Fruit fly (Drosophila melanogaster) whole organism, larva: ENCODE data around the gene CG31778.
A peak's percentile ranks its signal among the peaks of the same experiment; 100 is the strongest.

Experiments
- noc ChIP-seq: fragments of 200-800 bp; sonication (Bioruptor generic); optimal IDR thresholded peaks from 3 replicates; lab custom pipeline; 2019; ENCODE audit warnings: missing biosample characterization, mild to moderate bottlenecking, missing genetic modification characterization, moderate library complexity

CG31778 gene

DNA sequence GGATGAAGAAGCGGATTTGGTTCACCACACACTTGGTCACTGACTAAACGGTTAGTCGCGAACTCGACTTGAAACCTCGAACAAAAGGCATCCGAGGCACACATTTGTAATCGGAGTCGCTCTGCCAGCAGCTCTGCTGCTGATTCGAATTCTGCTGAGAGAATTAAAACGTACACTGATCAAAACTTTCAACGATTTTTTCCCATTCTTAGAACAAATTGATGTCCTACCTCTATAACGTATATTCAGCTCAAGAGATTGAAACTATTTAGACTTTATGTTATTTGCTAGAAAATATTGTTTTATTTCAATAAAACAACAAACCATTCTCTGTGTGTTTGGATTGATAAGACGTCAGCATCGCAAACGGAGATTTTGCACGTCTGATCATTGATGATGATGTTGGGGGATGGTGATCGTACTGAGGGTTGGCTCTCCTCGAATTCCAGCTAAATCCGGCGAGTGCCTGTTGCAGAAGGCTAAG, at the start of gene CG31778:
CG31778 (minus strand) TSS at position 51 of the 484 bp plus-strand sequence.
- TF ChIP-seq noc: peak; percentile 77

DNA sequence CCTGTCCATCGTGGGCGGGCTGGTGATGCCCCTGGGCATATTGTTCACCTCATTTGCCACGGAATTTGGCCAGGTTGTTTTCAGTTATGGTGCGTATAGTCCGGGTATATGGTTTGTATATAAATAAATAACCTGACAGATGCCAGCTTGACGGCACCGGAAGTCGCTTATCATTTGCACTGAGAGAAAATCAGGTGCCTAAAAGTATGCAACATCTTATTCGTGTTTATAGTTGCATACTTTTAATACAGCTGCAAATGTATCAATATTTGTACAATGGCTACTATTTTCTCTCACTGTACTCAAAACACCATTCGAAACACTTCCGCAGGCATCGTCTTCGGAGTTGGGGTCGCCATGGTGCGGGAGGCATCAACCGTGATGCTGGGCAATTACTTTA, 43.4 kb upstream of the CG31778 start:
- no peak for TF ChIP-seq noc

DNA sequence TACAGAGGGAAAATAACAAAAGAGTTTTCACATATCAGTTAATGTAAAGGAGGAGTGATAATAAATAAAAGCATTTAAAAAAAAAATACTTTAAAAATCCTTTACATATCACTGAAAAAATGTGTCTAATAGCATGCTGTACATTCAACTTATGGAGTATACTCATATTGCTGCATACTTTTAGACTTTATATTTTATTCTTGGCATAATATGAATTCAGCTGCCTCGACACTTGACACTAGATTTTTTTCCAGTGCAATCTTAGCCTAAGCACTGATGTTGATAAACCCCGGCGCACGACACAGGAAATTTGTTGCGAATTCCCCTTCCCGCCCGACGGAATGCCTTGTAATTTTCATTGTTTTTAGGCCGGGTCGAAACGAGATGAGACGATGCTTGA, 35.2 kb upstream of the CG31778 start:
- no peak for TF ChIP-seq noc

DNA sequence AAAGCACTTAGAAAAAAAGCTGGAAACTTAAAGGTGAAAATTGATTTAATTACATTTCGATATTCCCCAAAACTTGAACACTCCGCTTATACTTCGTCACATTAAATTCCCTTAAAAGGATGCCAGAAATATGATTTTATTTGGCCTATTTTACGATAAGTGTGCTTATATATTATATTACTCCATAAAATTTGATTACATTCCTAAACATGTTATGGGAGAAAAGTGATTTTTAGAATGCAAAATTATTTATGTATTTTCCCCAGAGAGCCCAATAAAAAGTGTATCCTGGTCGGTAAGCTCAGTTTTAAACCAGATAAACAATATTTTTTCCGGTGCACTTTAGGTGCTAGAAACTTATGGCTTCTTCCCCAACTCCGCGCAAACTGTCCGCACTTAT, 32.4 kb upstream of the CG31778 start:
- TF ChIP-seq noc: no peak

DNA sequence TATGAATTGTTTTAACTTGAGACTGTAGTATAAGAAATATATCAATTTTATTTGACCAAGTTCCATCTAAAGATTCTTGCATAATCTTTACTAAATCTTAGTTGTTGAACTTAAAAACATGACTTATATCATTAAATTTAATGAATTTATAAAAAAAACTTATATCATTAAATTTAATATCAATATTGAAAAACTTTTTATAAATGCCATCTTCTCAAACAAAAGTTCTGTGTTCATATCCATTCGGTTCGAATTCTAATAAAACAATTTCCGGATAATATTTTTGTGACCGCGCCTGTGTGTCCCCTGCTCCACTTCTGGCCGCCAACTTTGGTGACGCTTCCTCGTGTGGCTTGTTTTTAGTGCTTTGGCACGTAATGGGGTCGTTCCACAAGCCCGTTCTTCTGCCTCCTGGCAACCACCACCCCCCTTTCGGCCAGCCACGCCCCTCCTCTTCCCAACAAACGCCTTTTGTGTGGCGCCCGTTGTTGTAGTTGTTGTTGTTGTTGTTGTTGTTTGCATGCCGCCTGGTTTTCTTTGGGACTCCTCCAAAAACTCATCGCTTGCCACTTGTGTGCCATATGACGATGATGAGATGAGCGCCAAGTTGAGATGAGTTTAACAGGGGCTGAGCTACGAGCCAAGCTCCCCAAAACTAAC, 31.8 kb upstream of the CG31778 start:
- no peak for TF ChIP-seq noc

DNA sequence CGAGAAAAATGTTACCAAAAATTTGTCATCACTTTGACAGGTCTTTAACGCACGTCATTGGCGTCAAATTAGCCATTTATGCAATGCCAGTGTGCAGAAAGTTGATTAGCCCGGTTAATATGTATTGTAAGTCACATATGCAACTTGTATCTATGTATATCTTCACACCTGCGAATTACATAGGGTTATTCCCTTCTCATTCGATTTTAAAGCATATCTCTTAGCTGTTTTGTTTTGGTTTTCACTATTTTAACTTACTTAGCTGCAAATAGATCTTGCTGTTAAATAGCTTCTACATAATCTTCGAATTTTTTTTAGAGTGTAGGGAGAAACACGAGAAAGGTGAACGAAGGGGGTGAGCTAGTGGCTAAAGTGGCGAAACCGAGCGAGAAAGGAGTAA, 25.8 kb upstream of the CG31778 start:
- no peak for TF ChIP-seq noc

DNA sequence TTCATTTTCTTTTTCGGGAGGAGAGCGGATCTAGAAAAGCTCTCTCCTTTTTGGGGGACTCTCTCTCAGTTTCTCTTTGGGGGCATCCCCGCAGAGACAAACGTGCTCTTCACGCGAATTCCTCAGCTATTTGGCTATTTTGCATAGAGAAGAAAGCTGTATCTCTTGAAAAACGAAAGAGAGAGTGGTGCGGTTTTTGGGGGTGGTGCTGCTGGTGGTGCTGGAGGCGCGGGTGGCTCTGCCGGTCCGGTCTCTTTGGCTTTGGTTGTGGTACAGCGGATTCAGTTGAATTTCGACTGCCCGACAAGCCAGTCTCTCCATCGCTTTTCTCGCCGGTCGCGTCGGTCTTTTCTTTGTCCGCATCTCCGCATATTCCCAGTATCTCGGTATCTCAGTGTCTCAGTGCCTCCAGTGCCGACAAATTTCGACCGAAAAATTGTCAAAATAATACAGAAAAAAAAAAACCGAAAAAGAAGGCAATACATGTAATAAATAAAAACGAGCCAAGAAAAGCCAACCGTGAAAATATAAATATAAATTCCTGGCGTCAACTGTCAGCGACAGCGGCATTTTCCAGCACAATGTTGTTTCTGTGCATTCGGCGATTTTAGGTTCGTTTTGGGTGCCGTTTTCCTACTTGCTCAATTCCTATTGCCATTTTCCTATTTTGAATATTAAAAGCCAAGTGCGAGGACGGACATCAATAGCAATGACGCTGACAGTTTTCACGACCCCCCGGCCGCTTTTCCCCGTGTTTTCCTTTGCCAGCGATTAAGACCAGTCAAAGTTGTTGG, 25.1 kb upstream of the CG31778 start, which contains the start of gene CG10019:
CG10019 (plus strand) TSS at position 285 of the 794 bp plus-strand sequence.
- no peak for TF ChIP-seq noc

DNA sequence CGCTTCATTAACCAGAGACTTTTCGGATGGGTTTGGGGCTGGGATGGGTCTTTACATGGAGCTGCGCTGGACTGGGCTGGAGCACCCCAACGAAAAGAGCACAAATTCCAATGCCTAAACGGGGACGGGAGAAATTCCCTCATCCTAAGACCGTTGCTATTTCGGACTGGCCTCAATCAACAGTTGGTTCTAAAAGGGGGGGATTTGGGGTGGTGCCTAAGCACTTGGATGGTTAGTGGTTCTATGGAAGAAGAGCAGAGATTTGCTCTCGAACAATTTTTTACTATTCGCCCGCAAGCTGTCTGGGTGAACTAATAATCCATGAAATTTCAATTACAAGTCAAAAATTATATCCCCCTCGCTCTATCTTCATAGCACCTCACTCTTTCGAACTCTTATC, 24.3 kb upstream of the CG31778 start:
- no peak for TF ChIP-seq noc

DNA sequence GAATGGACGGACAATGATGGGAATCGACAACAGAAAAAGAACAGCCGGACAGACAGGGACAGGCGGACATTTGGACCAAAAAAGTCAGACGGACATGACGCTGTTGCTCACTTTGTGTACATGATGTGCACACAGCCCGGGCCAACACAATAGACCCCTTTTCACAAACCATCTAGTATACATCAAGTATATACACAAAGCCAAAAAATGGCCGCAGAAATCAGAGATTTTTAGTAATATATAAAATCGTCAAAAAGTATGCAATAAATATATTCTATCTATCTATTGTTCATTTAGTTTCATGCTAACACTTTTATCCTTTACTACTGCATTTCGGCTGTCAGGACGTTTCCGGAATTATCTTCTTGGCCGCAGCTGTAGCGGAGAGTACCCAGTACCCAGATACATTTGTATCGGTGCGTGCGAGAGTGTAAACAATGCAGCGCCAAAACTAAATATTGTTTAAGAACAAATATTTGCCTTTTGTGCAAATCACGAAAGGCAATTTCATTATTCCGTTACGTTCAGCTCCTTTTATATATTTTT, 14.2 kb upstream of the CG31778 start:
- no peak for TF ChIP-seq noc

DNA sequence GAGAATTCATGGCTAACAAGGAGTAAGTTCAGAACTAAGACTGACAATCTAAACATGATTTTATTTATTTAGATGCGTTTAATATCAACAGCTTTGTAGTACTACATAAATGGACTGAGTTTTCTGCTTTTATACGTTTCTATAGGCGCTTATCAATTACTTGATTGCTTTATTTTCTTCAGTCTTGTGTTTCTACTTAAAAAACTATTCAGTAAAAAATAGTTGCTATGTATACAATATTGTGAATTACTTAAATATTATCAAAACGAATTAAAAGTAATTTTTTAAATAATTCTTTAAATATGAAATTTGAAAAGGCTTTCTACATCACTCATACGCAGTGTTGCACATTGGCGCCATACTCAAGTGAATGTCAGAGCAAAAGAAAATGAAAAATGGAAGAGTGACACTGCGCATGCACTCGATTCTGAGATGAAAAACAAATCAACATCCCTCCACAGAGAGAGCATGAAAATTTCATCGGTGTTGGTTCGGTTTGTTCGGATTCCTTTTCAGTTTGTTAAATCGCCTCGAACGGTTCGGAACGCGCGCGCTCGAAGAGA, 12.5 kb upstream of the CG31778 start, which contains the start of the genes lectin-24A and Shaw:
lectin-24A (minus strand) TSS at position 101 of the 563 bp plus-strand sequence.
Shaw (plus strand) TSS at position 513 of the 563 bp plus-strand sequence.
- no peak for TF ChIP-seq noc

DNA sequence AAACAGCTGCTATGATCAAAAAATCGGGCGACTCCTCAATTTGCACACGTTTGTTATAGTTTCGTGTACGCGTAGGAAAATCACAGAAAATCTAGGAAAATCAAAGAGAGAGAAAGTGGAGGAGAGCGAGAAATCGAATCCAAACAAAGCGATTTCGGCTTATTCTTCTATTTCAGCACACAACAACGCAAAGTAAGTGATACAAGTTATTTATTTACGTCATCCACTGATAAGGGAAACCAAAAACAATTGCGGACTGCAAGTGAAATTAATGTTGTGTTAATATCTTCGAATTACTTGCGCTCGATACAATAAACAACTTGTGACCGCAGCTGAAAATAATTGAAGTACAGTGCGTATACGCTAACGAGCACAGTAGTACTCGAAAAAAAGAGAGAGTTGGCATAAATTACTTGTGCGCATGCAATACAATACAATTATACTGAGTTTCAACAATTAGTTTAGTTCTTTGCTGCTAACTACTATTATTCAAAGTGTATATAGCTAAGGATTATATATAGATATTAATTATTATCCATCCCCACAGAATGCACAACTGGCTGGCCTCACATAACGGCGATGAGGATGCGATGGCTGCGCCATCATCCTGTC, 8.4 kb upstream of the CG31778 start:
- TF ChIP-seq noc: no peak

DNA sequence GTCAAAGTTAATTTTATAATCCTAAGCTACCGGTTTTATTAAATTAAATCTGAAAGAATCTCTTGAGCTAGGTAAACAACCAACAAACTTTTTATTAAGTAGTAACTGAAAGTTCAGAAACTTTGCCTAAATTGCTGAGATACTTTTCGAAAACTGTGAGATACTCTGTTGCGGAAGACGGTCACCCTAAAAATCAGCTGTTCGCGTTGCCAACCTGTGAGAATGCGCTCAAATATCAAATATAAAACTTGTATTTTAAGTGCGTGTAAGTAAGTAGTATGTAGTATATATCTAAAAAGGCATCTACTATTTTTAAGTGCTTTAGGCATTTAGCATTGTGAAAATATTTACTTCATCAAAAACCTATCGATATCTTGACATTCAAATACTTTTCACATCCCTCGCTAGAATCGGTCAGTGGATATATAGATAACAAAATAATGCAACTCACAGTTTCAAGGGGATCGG, 7.7 kb upstream of the CG31778 start, which contains the start of the genes CG31955 and CG2818:
CG31955 (minus strand) TSS at position 157 of the 468 bp plus-strand sequence.
CG2818 (plus strand) TSS at position 412 of the 468 bp plus-strand sequence.
- TF ChIP-seq noc: no peak

DNA sequence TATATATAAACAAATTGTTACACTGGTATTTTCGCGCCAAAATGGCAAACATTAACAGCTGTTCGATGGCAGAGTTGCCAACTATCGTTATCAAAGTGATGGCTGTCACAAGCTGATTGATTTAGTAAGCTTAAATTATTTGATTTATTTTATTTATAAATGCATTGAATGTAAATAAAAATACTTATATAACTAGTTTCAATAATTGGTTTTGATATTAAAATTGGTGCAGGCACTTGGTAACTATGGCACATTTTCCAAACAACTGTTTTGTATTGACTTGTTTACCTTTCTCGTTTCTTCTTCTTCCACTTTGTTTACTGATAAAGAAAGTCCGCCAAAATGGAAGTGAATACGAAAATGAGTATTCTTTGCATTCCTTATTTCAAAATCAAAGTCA, 6.4 kb upstream of the CG31778 start, which contains the start of gene cutlet:
cutlet (minus strand) TSS at position 84 of the 400 bp plus-strand sequence.
- no peak for TF ChIP-seq noc

DNA sequence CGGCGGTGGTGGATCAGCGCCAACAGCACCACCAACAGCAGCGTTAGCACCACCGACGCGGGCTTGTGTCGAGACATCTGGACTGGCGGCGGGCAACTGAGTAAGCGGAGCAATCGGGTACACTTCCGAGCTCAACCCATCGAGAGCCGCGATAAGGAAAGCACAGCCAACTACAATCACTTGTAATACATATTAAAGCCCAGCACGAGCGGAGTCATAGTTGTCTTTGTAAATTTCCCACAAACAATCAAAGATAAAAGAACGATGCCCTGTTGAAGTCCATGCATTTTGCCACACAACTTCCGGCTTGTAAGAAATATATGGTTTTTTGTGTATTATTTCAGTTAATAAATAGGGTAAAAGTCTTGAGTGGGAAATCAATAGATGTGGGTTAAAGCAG, 1.7 kb upstream of the CG31778 start, which contains the start of gene CG31777:
CG31777 (minus strand) TSS at position 101 of the 400 bp plus-strand sequence.
- TF ChIP-seq noc: no peak

DNA sequence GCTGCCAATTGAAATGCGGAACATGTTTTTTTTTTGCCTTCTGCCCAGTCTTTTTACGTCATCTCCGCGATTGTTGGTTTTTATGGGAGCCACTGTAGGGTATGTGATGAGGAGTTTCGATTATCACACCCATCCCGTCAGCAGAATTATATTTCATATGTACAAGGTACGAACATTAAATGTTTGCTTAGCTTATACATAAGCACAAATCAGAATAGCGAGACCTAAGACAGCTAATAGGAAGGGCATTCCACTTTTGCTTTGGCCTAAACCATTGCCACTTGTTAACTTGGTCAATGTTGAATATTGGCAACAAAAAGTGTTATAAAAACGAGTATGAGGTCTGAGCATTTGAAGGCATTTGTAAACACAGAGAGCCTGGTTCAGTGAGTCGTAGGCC, 2.0 kb downstream of the CG31778 start, which contains the start of gene CG2816:
CG2816 (plus strand) TSS at position 400 of the 400 bp plus-strand sequence.
- peak; percentile 94 for TF ChIP-seq noc

DNA sequence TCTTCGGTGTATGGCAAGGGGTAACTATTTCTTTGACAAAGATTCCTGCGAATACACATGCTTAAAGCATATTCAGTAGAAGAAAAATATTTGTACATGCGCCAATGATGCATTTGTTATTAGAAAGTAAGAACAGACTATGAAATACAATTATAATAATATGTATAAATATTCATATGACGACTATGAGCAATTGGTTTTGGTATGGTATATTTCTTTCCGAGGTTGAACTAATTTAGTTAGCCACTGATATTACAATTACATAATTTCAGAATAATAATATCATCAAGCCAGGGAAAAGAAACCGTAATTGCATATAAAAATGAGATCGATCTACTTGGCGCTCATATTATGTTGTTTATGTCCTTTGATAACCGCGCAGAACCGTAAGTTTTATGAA, 3.8 kb downstream of the CG31778 start, which contains the start of gene CG43145:
CG43145 (plus strand) TSS at position 301 of the 400 bp plus-strand sequence.
- no peak for TF ChIP-seq noc
